Fruit fly (Drosophila melanogaster) Kc167 (cell line): ENCODE measurements around the gene Phb1.

Experiments used
- Myc ChIP-seq: fragments of >200 bp; optimal IDR thresholded peaks from 2 replicates; lab custom pipeline; 2017; ENCODE audit warnings: missing external identifiers
- Sin3A ChIP-seq: fragments of >200 bp; optimal IDR thresholded peaks from 2 replicates; lab custom pipeline; 2018; ENCODE audit warnings: missing external identifiers
- h ChIP-seq: fragments of >200 bp; optimal IDR thresholded peaks from 3 replicates; lab custom pipeline; 2018; ENCODE audit warnings: missing external identifiers
- insv ChIP-seq: fragments of >200 bp; optimal IDR thresholded peaks from 3 replicates; lab custom pipeline; 2018; ENCODE audit warnings: missing external identifiers
- psq ChIP-seq: fragments of >200 bp; optimal IDR thresholded peaks from 2 replicates; lab custom pipeline; 2017; ENCODE audit warnings: missing external identifiers
- ttk ChIP-seq: sonication (Bioruptor generic); optimal IDR thresholded peaks from 2 replicates; lab custom pipeline; 2017; ENCODE audit warnings: missing external identifiers

Gene Phb1

dm6 chr2L:19141435-19142126 lies 17.9 kb upstream of the Phb1 start:
- TF ChIP-seq Sin3A (lab: Kevin White, UChicago) (no peak), psq (no peak), Myc (lab: Kevin White, UChicago) (no peak), h (lab: Kevin White, UChicago) (no peak), ttk (lab: Kevin White, UChicago) (no peak), insv (lab: Kevin White, UChicago) (no peak)

- TF ChIP-seq h (lab: Kevin White, UChicago) (no peak), Sin3A (lab: Kevin White, UChicago) (no peak), psq (no peak), Myc (lab: Kevin White, UChicago) (no peak), ttk (lab: Kevin White, UChicago) (no peak), insv (lab: Kevin White, UChicago) (no peak)
These were observed 17.3 kb upstream of the Phb1 start for dm6 chr2L:19140984-19141262.

DNA sequence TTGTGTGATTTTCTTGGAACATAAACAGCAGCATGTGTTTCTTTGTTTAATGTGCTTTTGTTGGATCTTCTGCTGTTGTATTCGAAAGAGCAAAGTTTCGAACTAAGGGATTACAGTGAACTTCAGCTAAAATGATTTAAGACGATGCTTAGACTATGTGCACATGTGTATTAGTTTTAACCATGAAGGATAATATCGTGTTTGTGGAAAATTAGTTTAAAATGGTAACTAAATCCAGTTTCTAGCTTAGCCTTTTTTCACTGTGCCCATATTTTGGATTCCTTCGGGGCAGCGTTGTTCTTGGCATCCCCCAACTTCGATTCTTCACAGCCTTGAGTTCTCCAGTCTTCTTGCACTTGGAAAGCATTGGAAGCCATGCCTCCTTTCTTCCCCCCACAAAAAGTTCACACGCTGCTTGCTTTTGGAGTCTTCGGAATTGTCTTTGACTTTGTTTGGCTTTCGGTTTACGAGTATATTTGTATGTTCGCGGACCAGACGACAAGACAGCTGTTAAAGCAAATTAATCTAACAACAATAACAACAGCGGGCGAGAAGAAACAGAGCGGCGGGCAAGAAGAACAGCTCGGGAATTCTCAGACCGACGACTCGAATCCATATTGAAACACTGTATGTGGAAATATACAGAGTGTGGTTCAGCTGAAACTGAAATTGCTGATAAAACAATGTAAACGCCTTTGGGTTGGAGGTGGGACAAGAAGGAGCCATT lies 16.8 kb upstream of the Phb1 start:
- no peak for TF ChIP-seq insv (lab: Kevin White, UChicago)
- no peak for TF ChIP-seq Myc (lab: Kevin White, UChicago)
- TF ChIP-seq psq: no peak
- TF ChIP-seq h (lab: Kevin White, UChicago): no peak
- no peak for TF ChIP-seq ttk (lab: Kevin White, UChicago)
- no peak for TF ChIP-seq Sin3A (lab: Kevin White, UChicago)

DNA sequence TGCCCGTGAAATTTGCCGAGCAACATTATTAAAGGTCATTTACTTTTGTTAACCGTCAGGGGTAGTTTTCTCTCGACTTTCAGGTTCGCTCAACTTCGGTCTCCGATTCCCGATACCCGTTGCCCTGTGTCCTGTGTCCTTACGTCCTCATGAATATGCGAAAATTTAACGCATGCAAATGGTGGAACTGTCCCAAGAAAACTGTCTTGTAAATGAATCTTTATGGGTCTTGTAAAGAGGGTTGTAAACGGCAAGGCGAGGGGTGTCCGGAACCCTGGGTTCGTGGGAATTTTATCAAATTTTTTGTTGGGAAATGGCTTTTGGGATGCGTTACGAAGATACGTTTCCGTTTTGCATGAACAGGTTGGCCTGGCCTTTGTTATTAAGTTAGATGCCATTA lies 16.1 kb upstream of the Phb1 start:
- TF ChIP-seq insv (lab: Kevin White, UChicago) (no peak), Myc (lab: Kevin White, UChicago) (no peak), Sin3A (lab: Kevin White, UChicago) (no peak), h (lab: Kevin White, UChicago) (no peak), ttk (lab: Kevin White, UChicago) (no peak), psq (no peak)

dm6 chr2L:19138361-19139041 lies 14.8 kb upstream of the Phb1 start:
- TF ChIP-seq ttk (lab: Kevin White, UChicago): no peak
- TF ChIP-seq insv (lab: Kevin White, UChicago): no peak
- no peak for TF ChIP-seq Myc (lab: Kevin White, UChicago)
- TF ChIP-seq Sin3A (lab: Kevin White, UChicago): no peak
- no peak for TF ChIP-seq psq
- TF ChIP-seq h (lab: Kevin White, UChicago): no peak

DNA sequence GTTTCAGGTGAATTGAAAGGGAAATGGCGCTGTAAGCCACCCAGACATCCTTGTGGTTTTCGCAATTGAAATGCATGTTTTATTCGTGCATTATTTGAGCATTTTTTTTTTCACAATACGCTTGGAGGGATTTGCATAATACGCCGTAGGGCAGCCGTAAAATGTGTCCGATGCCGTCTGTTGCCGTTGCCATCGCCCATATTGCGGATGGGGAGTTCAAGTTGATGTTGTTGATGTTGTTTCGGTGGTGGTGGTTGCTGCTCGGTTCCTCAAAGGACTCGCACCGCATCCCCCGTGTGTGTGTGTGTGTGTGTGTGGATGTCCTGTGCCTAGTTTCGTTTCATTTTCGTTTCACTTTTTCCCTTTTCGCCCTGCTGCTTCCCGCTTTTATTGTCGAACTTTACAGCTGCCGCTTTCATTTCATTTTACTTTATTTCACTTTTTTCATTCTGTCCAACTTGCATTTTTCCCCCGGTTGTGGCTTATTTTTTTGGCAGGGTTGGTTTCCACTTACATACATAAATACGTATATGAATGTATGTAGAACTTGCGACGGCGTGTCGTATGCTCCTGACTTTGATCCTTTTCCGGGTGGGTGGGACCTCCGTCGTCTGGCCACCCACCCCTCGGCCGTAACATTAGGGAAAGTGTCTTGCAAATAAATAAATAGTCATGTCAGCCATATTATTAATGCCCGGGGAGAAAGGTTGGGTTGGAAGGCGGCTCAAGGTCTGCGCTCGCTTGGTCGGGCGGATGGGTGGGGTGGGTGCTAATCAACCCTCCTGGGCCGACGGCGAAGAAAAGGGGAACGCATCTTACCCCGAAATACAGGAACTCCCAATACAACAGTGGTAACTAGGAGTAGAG lies 14.1 kb upstream of the Phb1 start:
- TF ChIP-seq Sin3A (lab: Kevin White, UChicago): no peak
- TF ChIP-seq ttk (lab: Kevin White, UChicago): no peak
- TF ChIP-seq insv (lab: Kevin White, UChicago): no peak
- TF ChIP-seq psq: no peak
- no peak for TF ChIP-seq Myc (lab: Kevin White, UChicago)
- no peak for TF ChIP-seq h (lab: Kevin White, UChicago)

DNA sequence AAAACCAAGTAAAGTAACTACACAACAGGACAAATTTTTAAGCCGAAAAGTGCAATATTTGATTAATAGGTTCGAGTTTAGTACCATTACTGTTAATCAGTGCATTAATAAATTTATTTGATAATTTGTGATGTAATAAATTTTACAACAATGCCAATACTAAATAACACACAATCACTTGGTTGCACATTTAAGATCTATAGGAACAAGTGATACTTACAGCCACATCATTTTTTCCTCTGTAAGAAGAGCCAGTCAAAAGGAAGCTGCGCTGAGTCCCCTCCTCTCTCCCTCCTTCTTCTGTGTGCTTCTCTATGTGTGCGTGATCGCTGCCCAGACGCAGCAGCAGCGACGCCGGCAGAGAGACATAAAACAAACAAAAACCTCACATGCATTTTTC lies 13.1 kb upstream of the Phb1 start:
- no peak for TF ChIP-seq Myc (lab: Kevin White, UChicago)
- TF ChIP-seq psq: no peak
- no peak for TF ChIP-seq Sin3A (lab: Kevin White, UChicago)
- no peak for TF ChIP-seq insv (lab: Kevin White, UChicago)
- no peak for TF ChIP-seq ttk (lab: Kevin White, UChicago)

DNA sequence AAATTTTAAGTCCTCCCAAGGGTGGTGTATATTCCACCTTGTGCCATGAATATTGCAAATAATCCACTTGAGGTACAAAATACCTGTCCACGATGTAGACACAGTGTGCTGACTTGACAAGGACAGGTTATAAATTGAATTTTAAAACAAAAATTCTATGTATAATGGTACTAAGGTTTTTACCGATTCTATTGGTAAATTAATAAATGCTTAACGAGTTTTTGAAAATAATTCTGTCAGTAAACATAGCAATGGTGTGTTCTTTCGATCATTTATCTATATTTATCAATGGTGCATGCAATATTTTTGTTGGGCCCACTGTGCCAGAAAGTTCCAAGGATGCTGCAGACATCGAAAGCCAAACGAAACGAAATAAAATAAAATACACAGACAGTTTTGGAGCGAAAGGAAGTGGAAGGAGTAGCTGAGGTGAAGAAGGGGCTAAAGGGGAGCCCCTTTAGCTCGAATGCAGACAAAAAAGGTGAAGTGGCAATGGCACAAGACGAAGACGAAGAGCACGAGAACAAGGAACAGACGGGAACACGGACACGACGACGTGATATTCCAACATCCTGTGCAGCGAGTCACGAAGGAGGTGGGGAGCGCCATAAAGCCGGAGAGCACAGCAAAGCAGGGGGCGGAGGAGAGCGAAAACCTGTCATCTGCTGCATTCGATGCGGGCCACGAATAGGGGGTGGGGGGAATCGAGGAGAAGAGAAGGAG lies 12.4 kb upstream of the Phb1 start:
- TF ChIP-seq h (lab: Kevin White, UChicago) (no peak), insv (lab: Kevin White, UChicago) (no peak), Sin3A (lab: Kevin White, UChicago) (no peak), Myc (lab: Kevin White, UChicago) (no peak), psq (no peak), ttk (lab: Kevin White, UChicago) (no peak)

DNA sequence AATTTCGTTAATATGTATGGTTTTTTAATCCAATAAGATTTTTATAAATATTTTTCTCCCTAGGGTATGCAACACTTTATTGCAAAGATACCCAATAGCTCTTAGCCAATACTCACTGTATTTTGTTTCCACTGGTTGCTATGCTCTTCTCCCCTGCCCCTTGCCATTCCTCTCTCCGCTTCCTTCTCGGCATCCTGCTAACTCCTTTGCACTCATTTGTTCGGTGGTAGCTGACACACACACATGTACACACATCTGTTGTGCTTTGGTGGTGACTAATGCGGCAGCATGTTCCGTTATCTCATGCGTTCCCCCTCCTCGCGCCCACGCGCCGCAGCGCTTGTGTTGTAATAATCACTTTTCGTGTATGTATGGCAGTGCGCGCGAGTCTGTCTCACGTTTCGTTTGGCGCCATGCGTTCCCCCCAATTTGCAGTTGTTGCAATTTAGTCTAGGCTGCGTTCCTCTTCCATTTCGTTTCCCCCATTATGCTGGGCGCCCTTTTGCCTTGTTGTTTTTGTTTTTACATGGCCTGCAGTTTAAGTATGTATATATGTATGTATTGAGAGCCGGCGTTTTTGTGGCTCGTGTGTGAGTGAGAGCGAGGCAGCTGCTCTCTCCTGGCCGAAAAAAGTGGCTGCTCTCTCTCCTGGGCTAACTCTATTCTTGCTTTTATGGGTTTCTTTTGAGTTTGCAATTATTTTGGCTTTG lies 11.3 kb upstream of the Phb1 start, which contains the start of gene Polr1D:
Polr1D (minus strand) TSS at position 420 of the 710 bp plus-strand sequence.
- TF ChIP-seq insv (lab: Kevin White, UChicago): no peak
- TF ChIP-seq Myc (lab: Kevin White, UChicago): no peak
- no peak for TF ChIP-seq ttk (lab: Kevin White, UChicago)
- TF ChIP-seq h (lab: Kevin White, UChicago): no peak
- no peak for TF ChIP-seq Sin3A (lab: Kevin White, UChicago)
- no peak for TF ChIP-seq psq

- no peak for TF ChIP-seq insv (lab: Kevin White, UChicago)
- no peak for TF ChIP-seq psq
- no peak for TF ChIP-seq Myc (lab: Kevin White, UChicago)
- no peak for TF ChIP-seq Sin3A (lab: Kevin White, UChicago)
- no peak for TF ChIP-seq h (lab: Kevin White, UChicago)
- TF ChIP-seq ttk (lab: Kevin White, UChicago): no peak
These were observed 10.7 kb upstream of the Phb1 start for dm6 chr2L:19134366-19134689.
